Fruit fly (Drosophila melanogaster) whole organism: ENCODE data around the gene fig.

ENCODE experiments used
- EcR ChIP-seq, 2 experiments: fragments of >200 bp; optimal IDR thresholded peaks; 2 replicates each; lab custom pipeline; 2017; ENCODE audit warnings: missing biosample characterization in 2 of 2, missing genetic modification characterization in 2 of 2, missing genetic modification reagents in 2 of 2
- pan ChIP-seq: fragments of >200 bp; optimal IDR thresholded peaks from 2 replicates; lab custom pipeline; 2017
- psq ChIP-seq: fragments of >200 bp; optimal IDR thresholded peaks from 2 replicates; lab custom pipeline; 2017

- no peak for TF ChIP-seq psq (lab: Kevin White, UChicago)
- no peak for TF ChIP-seq EcR (GFP tag; optimal IDR thresholded peaks at IDR 0.05; lab: Kevin White, UChicago)
- no peak for TF ChIP-seq pan (lab: Kevin White, UChicago)
Observed at dm6 chr3R:29765267-29766095, 14.8 kb downstream of the fig start, which contains the start of gene kay.
